Worm (Caenorhabditis elegans): Measurements from ENCODE around the gene Y54G2A.32.

DNA sequence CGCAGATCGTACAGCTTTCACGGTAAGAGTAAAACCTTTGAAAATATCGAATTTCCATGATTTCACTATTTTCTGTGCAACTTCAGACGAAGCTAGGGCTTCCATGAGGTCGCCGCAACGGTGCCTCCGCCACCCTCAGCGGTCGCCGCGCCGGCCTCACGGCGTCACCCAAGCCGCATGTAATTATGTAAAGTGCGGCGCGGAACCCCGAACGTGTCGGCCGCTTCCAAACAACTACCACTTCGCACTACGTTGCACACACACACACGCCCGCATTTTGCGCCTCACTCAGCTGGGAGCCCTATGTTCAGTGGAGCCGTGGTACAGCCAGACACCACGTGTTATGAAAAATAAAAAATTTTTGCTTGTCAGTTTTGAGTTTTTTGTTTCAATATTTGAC lies 13.3 kb downstream of the Y54G2A.32 start:
- TF ChIP-seq isw-1 (GFP tag; IDR thresholded peaks at IDR 0.05) (no peak), efl-1 (optimal IDR thresholded peaks at IDR 0.05) (no peak), efl-1 (GFP tag; optimal IDR thresholded peaks at IDR 0.05 in 1 of 2) (no peak), ces-1 (GFP tag; optimal IDR thresholded peaks at IDR 0.05) (no peak), lin-39 (tag; optimal IDR thresholded peaks at IDR 0.05) (no peak), aly-2 (tag; optimal IDR thresholded peaks at IDR 0.05) (no peak), nhr-237 (tag; optimal IDR thresholded peaks at IDR 0.05) (no peak), egl-13 (tag; optimal IDR thresholded peaks at IDR 0.05) (no peak), lin-15B (tag; optimal IDR thresholded peaks at IDR 0.05) (no peak), nhr-12 (tag; optimal IDR thresholded peaks at IDR 0.05) (no peak), unc-30 (tag; optimal IDR thresholded peaks at IDR 0.05) (no peak), nhr-28 (tag; optimal IDR thresholded peaks at IDR 0.05) (no peak)
